Fruit fly (Drosophila melanogaster) whole organism, prepupa: Measurements from ENCODE around the gene be.

Experiments used
- CG10669 ChIP-seq: fragments of 200-800 bp; sonication (Bioruptor generic); optimal IDR thresholded peaks from 3 replicates; lab custom pipeline; 2018; ENCODE audit warnings: missing biosample characterization, mild to moderate bottlenecking, missing genetic modification characterization, moderate library complexity
- CG11294 ChIP-seq: fragments of 200-800 bp; sonication (Bioruptor generic); IDR thresholded peaks from 2 replicates; pipeline ENCODE4 v1.3.6; 2022; ENCODE audit warnings: missing biosample characterization, missing genetic modification characterization
- CG11762 ChIP-seq: fragments of 200-800 bp; sonication (Bioruptor generic); optimal IDR thresholded peaks from 3 replicates; lab custom pipeline; 2016; ENCODE audit warnings: missing biosample characterization, missing genetic modification characterization; ENCODE audit not compliant: insufficient read depth
- CG15336 ChIP-seq: fragments of 200-800 bp; sonication (Bioruptor generic); IDR thresholded peaks from 2 replicates; pipeline ENCODE4 v1.3.6; 2022; ENCODE audit warnings: missing biosample characterization, missing genetic modification characterization
- CG1621 ChIP-seq: fragments of 200-800 bp; sonication (Bioruptor generic); optimal IDR thresholded peaks from 3 replicates; lab custom pipeline; 2018; ENCODE audit warnings: missing biosample characterization, mild to moderate bottlenecking, missing genetic modification characterization
- CG16779 ChIP-seq: fragments of 200-800 bp; sonication (Bioruptor generic); optimal IDR thresholded peaks from 3 replicates; lab custom pipeline; 2017; ENCODE audit warnings: missing biosample characterization, mild to moderate bottlenecking, missing genetic modification characterization
- CG3032 ChIP-seq: fragments of 200-800 bp; optimal IDR thresholded peaks from 2 replicates; lab custom pipeline; 2019; ENCODE audit warnings: missing biosample characterization, mild to moderate bottlenecking, missing genetic modification characterization, moderate library complexity
- CG32006 ChIP-seq: fragments of 200-800 bp; sonication (Bioruptor generic); optimal IDR thresholded peaks from 3 replicates; lab custom pipeline; 2017; ENCODE audit warnings: missing biosample characterization, mild to moderate bottlenecking, missing genetic modification characterization
- CG3919 ChIP-seq: fragments of 200-800 bp; sonication (Bioruptor generic); optimal IDR thresholded peaks from 3 replicates; lab custom pipeline; 2016; ENCODE audit warnings: missing biosample characterization, missing genetic modification characterization
- CG4318 ChIP-seq: fragments of 200-800 bp; sonication (Bioruptor generic); optimal IDR thresholded peaks from 3 replicates; lab custom pipeline; 2017; ENCODE audit warnings: missing biosample characterization, mild to moderate bottlenecking, missing genetic modification characterization
- CG6276 ChIP-seq: fragments of 200-800 bp; sonication (Bioruptor generic); optimal IDR thresholded peaks from 2 replicates; lab custom pipeline; 2017; ENCODE audit warnings: missing biosample characterization, mild to moderate bottlenecking, missing genetic modification characterization
- CG6808 ChIP-seq: fragments of 200-800 bp; sonication (Bioruptor generic); optimal IDR thresholded peaks from 3 replicates; lab custom pipeline; 2017; ENCODE audit warnings: missing biosample characterization, missing genetic modification characterization, mild to moderate bottlenecking, moderate library complexity, missing genetic modification reagents
- CG6854 ChIP-seq: fragments of 200-800 bp; sonication (Bioruptor generic); optimal IDR thresholded peaks from 2 replicates; lab custom pipeline; 2017; ENCODE audit warnings: missing biosample characterization, mild to moderate bottlenecking, missing genetic modification characterization
- CG7368 ChIP-seq: fragments of 200-800 bp; sonication (Bioruptor generic); optimal IDR thresholded peaks from 3 replicates; lab custom pipeline; 2016; ENCODE audit warnings: missing biosample characterization, missing genetic modification characterization
- CG8632 ChIP-seq: fragments of 200-800 bp; sonication (Bioruptor generic); optimal IDR thresholded peaks from 3 replicates; lab custom pipeline; 2016; ENCODE audit warnings: missing biosample characterization, missing genetic modification characterization
- CG9139 ChIP-seq: fragments of 200-800 bp; sonication (Bioruptor generic); optimal IDR thresholded peaks from 3 replicates; lab custom pipeline; 2017; ENCODE audit warnings: missing biosample characterization, mild to moderate bottlenecking, missing genetic modification characterization
- Eip78C ChIP-seq: fragments of 200-800 bp; sonication (Bioruptor generic); peaks from one replicate; lab custom pipeline; 2016; ENCODE audit warnings: missing biosample characterization, missing genetic modification characterization
- Eip93F ChIP-seq: fragments of 200-800 bp; sonication (Bioruptor generic); optimal IDR thresholded peaks from 2 replicates; lab custom pipeline; 2016; ENCODE audit warnings: missing biosample characterization, mild to moderate bottlenecking, missing genetic modification characterization
- Ets96B ChIP-seq: fragments of 200-800 bp; optimal IDR thresholded peaks from 2 replicates; lab custom pipeline; 2019; ENCODE audit warnings: missing biosample characterization, mild to moderate bottlenecking, missing genetic modification characterization, moderate library complexity
- Gug ChIP-seq: fragments of 200-800 bp; sonication (Bioruptor generic); IDR thresholded peaks from 2 replicates; pipeline ENCODE4 v1.3.6; 2022; ENCODE audit warnings: missing biosample characterization, missing genetic modification characterization
- Hr38 ChIP-seq: sonication (Bioruptor generic); optimal IDR thresholded peaks from 2 replicates; lab custom pipeline; 2016; ENCODE audit warnings: missing biosample characterization, missing genetic modification characterization
- Hr39 ChIP-seq: fragments of 200-800 bp; sonication (Bioruptor generic); optimal IDR thresholded peaks from 2 replicates; lab custom pipeline; 2016; ENCODE audit warnings: missing biosample characterization, missing genetic modification characterization
- Met ChIP-seq: fragments of 200-800 bp; sonication (Bioruptor generic); optimal IDR thresholded peaks from 3 replicates; lab custom pipeline; 2016; ENCODE audit warnings: missing biosample characterization, missing genetic modification characterization
- Smox ChIP-seq: fragments of 200-800 bp; sonication (Bioruptor generic); optimal IDR thresholded peaks from 3 replicates; lab custom pipeline; 2016; ENCODE audit warnings: missing biosample characterization, missing genetic modification characterization
- Sox102F ChIP-seq: fragments of 200-800 bp; sonication (Bioruptor generic); optimal IDR thresholded peaks from 2 replicates; lab custom pipeline; 2016; ENCODE audit warnings: missing biosample characterization, mild to moderate bottlenecking, missing genetic modification characterization
- acj6 ChIP-seq: fragments of 200-800 bp; sonication (Bioruptor generic); optimal IDR thresholded peaks from 3 replicates; lab custom pipeline; 2016; ENCODE audit warnings: missing biosample characterization, missing genetic modification characterization
- dac ChIP-seq: fragments of 200-800 bp; sonication (Bioruptor generic); optimal IDR thresholded peaks from 2 replicates; lab custom pipeline; 2017; ENCODE audit warnings: missing biosample characterization, mild to moderate bottlenecking, missing genetic modification characterization
- dsx ChIP-seq: fragments of 200-800 bp; optimal IDR thresholded peaks from 3 replicates; lab custom pipeline; 2019; ENCODE audit warnings: missing biosample characterization, mild to moderate bottlenecking, missing genetic modification characterization, moderate library complexity; ENCODE audit not compliant: poor library complexity, severe bottlenecking
- eg ChIP-seq: fragments of 200-800 bp; sonication (Bioruptor generic); IDR thresholded peaks from 3 replicates; pipeline ENCODE4 v1.3.6; 2022; ENCODE audit warnings: missing biosample characterization, missing genetic modification characterization
- esn ChIP-seq: fragments of 200-800 bp; sonication (Bioruptor generic); optimal IDR thresholded peaks from 2 replicates; lab custom pipeline; 2016; ENCODE audit warnings: missing biosample characterization, mild to moderate bottlenecking, missing genetic modification characterization, moderate library complexity
- fd59A ChIP-seq: fragments of 200-800 bp; sonication (Bioruptor generic); optimal IDR thresholded peaks from 2 replicates; lab custom pipeline; 2017; ENCODE audit warnings: missing biosample characterization, mild to moderate bottlenecking, missing genetic modification characterization, missing genetic modification reagents
- fd85E ChIP-seq: fragments of 200-800 bp; sonication (Bioruptor generic); optimal IDR thresholded peaks from 3 replicates; lab custom pipeline; 2016; ENCODE audit warnings: missing biosample characterization, missing genetic modification characterization
- fkh ChIP-seq: fragments of 200-800 bp; sonication (Bioruptor generic); optimal IDR thresholded peaks from 3 replicates; lab custom pipeline; 2017; ENCODE audit warnings: missing biosample characterization, mild to moderate bottlenecking, missing genetic modification characterization, moderate library complexity
- pdm3 ChIP-seq: fragments of 200-800 bp; sonication (Bioruptor generic); optimal IDR thresholded peaks from 3 replicates; lab custom pipeline; 2016; ENCODE audit warnings: missing biosample characterization, missing genetic modification characterization
- salr ChIP-seq, 2 experiments: fragments of 200-800 bp; sonication (Bioruptor generic); optimal IDR thresholded peaks; 3 replicates each; lab custom pipeline; 2016 to 2018; ENCODE audit warnings: missing biosample characterization in 2 of 2, missing genetic modification characterization in 2 of 2, mild to moderate bottlenecking in 1 of 2
- spab ChIP-seq: fragments of 200-800 bp; sonication (Bioruptor generic); optimal IDR thresholded peaks from 2 replicates; lab custom pipeline; 2017; ENCODE audit warnings: missing biosample characterization, mild to moderate bottlenecking, missing genetic modification characterization, missing genetic modification reagents
- ss ChIP-seq, 2 experiments: fragments of 200-800 bp; sonication (Bioruptor generic); optimal IDR thresholded peaks; 2 replicates in 1 of 2; 3 replicates in 1 of 2; lab custom pipeline; 2017 to 2018; ENCODE audit warnings: mild to moderate bottlenecking in 2 of 2, missing biosample characterization in 2 of 2, missing genetic modification characterization in 2 of 2, moderate library complexity in 1 of 2
- svp ChIP-seq: fragments of 200-800 bp; sonication (Bioruptor generic); peaks from one replicate; lab custom pipeline; 2016; ENCODE audit warnings: missing biosample characterization, missing genetic modification characterization
- topi ChIP-seq: fragments of 200-800 bp; sonication (Bioruptor generic); optimal IDR thresholded peaks from 3 replicates; lab custom pipeline; 2016; ENCODE audit warnings: missing biosample characterization, missing genetic modification characterization
- vri ChIP-seq: fragments of 200-800 bp; sonication (Bioruptor generic); optimal IDR thresholded peaks from 3 replicates; lab custom pipeline; 2016; ENCODE audit warnings: missing biosample characterization, mild to moderate bottlenecking, missing genetic modification characterization

Gene be

DNA sequence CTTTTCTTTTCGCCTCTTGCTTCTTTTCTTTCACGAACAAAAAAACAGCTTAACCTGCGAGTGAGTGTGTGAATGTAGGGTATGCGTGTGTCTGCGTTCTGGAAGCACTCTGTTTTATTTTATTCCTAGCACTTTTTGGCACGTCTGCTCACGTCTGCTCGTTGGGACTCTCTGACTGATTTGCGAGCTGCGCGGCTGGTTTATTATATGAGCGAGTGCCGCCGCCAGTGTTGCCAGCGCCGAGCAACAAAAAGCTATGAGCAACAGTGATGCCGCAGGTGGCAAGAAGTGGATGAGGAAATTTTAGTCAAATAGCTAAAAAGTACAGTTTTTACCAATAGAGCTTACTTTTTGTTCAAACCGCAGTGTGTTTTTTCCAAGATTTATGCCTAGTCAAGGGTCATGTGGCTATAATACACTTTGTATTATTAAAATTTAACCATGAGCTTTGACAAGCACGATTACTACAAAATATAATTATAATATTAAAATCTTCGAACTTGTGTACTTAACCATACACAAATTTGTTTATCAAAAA lies 51.9 kb downstream of the be start, which contains the start of gene Lsd-2 (continued):
- TF ChIP-seq CG8632 (GFP tag; lab: Kevin White, UChicago): no peak
- TF ChIP-seq CG3032 (tag; lab: Kevin White, UChicago): no peak
- no peak for TF ChIP-seq Hr39 (GFP tag; lab: Kevin White, UChicago)
- TF ChIP-seq CG3919 (GFP tag; lab: Kevin White, UChicago): peak; percentile 41
- peak; percentile 17 for TF ChIP-seq topi (GFP tag; lab: Kevin White, UChicago)
- no peak for TF ChIP-seq Eip93F (GFP tag; lab: Kevin White, UChicago)
- peak; percentile 13 for TF ChIP-seq Met (GFP tag; lab: Kevin White, UChicago)
- TF ChIP-seq fd59A (GFP tag; lab: Kevin White, UChicago): peak; percentile 9

DNA sequence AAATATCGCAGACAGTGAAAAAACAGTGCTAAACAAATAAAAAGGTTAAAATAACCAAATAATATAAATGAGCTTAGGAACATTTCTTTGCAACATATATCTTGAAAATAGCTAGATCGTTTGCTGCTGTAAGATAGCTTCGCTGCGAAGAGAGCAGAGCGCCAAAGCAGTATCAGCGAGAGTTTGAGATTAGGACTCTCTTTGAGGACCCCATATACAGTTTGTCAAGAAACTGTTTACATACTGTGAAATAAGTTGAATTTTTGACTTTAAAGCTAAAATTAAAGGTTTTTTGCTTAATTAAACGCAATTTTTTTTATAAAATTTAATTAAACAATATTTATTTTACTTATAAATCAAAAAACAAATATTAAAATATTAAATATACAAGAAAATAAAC lies 52.4 kb downstream of the be start:
- TF ChIP-seq dac (GFP tag; lab: Kevin White, UChicago) (no peak), Smox (GFP tag; lab: Kevin White, UChicago) (no peak), Met (GFP tag; lab: Kevin White, UChicago) (no peak), dsx (no peak), CG15336 (GFP tag; lab: Robert Waterston, UW) (peak; percentile 28; the same call in 1 of the 2 replicates), eg (GFP tag; lab: Robert Waterston, UW) (0 out of 3 replicates have a peak, but pooled peaks have one; percentile 31), Eip78C (no peak)

dm6 chrX:15077576-15078136 lies 53.4 kb downstream of the be start:
- 0 out of 3 replicates have a peak, but pooled peaks have one; percentile 19 for TF ChIP-seq eg (GFP tag; lab: Robert Waterston, UW)
- TF ChIP-seq CG11294 (GFP tag; lab: Robert Waterston, UW): no peak
- peak; percentile 13 for TF ChIP-seq CG6808
- TF ChIP-seq CG6854: peak; percentile 20
- no peak for TF ChIP-seq CG10669 (GFP tag; lab: Kevin White, UChicago)
- peak; percentile 92 for TF ChIP-seq svp (GFP tag; lab: Kevin White, UChicago)
- TF ChIP-seq CG7368 (GFP tag; lab: Kevin White, UChicago): no peak
- peak; percentile 65 for TF ChIP-seq Eip78C
- no peak for TF ChIP-seq acj6 (GFP tag; lab: Kevin White, UChicago)
- TF ChIP-seq ss (GFP tag; optimal IDR thresholded peaks at IDR 0.05; lab: Kevin White, UChicago): peak; percentile 33 to 46
- TF ChIP-seq CG16779 (tag; lab: Kevin White, UChicago): peak; percentile 21
- peak; percentile 28 for TF ChIP-seq CG6276 (GFP tag; lab: Kevin White, UChicago)
- no peak for TF ChIP-seq Hr38 (GFP tag; lab: Kevin White, UChicago)

DNA sequence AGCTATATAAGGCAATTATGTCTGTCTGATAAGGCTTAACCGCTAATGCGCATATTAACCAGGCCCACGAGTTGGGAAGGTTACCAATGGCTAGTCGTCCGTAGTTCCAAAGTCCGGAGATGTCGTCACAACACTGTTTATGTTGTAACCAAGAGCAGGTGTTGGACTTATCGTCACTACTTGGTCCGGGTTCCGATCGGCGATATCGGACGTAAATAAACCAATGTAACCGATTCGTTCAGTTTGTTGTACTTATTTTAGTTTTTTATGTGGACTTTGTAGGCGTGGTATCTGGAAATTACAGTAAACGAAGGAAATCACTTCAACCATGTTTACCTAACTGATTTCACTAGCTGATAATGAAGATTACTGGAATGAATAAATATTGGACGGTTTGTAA lies 54.2 kb downstream of the be start:
- peak; percentile 36 for TF ChIP-seq CG6808
- no peak for TF ChIP-seq CG4318
- TF ChIP-seq spab (GFP tag; lab: Kevin White, UChicago): no peak
- TF ChIP-seq Smox (GFP tag; lab: Kevin White, UChicago): no peak
- TF ChIP-seq CG9139 (GFP tag; lab: Kevin White, UChicago): peak; percentile 47
- TF ChIP-seq Met (GFP tag; lab: Kevin White, UChicago): no peak
- no peak for TF ChIP-seq Gug (GFP tag; lab: Robert Waterston, UW)
- no peak for TF ChIP-seq CG11762 (GFP tag; lab: Kevin White, UChicago)
- no peak for TF ChIP-seq fd85E
- TF ChIP-seq Sox102F: no peak
- TF ChIP-seq eg (GFP tag; lab: Robert Waterston, UW): no peak
- TF ChIP-seq vri (GFP tag; lab: Kevin White, UChicago): no peak
- TF ChIP-seq CG15336 (GFP tag; lab: Robert Waterston, UW): no peak; the same call in 1 of the 2 replicates
- no peak for TF ChIP-seq acj6 (GFP tag; lab: Kevin White, UChicago)
- no peak for TF ChIP-seq Ets96B (tag; lab: Kevin White, UChicago)
- TF ChIP-seq svp (GFP tag; lab: Kevin White, UChicago): no peak
- TF ChIP-seq CG11294 (GFP tag; lab: Robert Waterston, UW): no peak
- TF ChIP-seq CG8632 (GFP tag; lab: Kevin White, UChicago): peak; percentile 5
- peak in 1 of 2 experiments; percentile 51 for TF ChIP-seq ss (GFP tag; optimal IDR thresholded peaks at IDR 0.05; lab: Kevin White, UChicago)
- peak in 1 of 2 experiments; percentile 17 for TF ChIP-seq salr (GFP tag; optimal IDR thresholded peaks at IDR 0.05; lab: Kevin White, UChicago)
- no peak for TF ChIP-seq pdm3 (GFP tag; lab: Kevin White, UChicago)
- no peak for TF ChIP-seq CG32006 (GFP tag; lab: Kevin White, UChicago)
- peak; percentile 71 for TF ChIP-seq Eip78C
- no peak for TF ChIP-seq CG6276 (GFP tag; lab: Kevin White, UChicago)
- peak; percentile 22 for TF ChIP-seq CG1621 (tag; lab: Kevin White, UChicago)
- no peak for TF ChIP-seq topi (GFP tag; lab: Kevin White, UChicago)
- peak; percentile 32 for TF ChIP-seq CG10669 (GFP tag; lab: Kevin White, UChicago)
- TF ChIP-seq fkh (GFP tag; lab: Kevin White, UChicago): peak; percentile 86
- TF ChIP-seq esn (GFP tag; lab: Kevin White, UChicago): no peak
